Worm (Caenorhabditis elegans): ENCODE results near the gene F26F12.2.

The F26F12.2 gene

ce11 chrV:5831253-5831652 lies 7.2 kb downstream of the F26F12.2 start:
- TF ChIP-seq nfya-2 (GFP tag; IDR thresholded peaks at IDR 0.05) (no peak), akir-1 (GFP tag; optimal IDR thresholded peaks at IDR 0.05) (no peak)

- no peak for TF ChIP-seq efl-1 (GFP tag; optimal IDR thresholded peaks at IDR 0.05)
These were observed 11.8 kb downstream of the F26F12.2 start, which contains the start of gene let-418 for ce11 chrV:5826592-5826991. Gene let-418 (plus strand): TSS chrV:5826833.

DNA sequence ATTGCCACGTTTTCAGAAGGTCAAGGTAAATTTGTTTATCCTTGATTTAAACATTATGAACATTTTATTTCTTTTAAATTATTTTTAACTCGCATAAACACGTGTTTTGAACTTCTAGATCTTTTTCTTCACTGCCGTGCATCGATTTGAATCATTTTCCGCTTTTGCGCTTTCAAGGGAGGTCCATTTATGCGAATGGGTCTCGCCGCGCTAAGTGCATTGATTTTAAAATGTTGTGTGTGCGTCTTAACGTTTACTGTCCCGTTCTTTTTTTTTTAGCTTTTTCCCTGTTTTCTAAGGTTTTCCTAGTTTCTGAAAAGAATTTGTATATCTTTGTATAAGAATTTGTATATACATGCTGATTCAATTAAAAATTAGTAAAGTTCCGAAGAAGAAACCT lies 12.9 kb downstream of the F26F12.2 start:
- TF ChIP-seq lin-35 (GFP tag; optimal IDR thresholded peaks at IDR 0.05) (no peak), egrh-3 (GFP tag; IDR thresholded peaks at IDR 0.05) (no peak), ceh-91 (GFP tag; IDR thresholded peaks at IDR 0.05) (0 out of 2 replicates have a peak, but pooled peaks have one; percentile 37), lsl-1 (GFP tag; optimal IDR thresholded peaks at IDR 0.05) (peak; percentile 55), ets-4 (GFP tag; optimal IDR thresholded peaks at IDR 0.05) (no peak), efl-1 (GFP tag; optimal IDR thresholded peaks at IDR 0.05) (peak; percentile 19), mes-4 (tag; optimal IDR thresholded peaks at IDR 0.05) (no peak), attf-6 (GFP tag; IDR thresholded peaks at IDR 0.05) (no peak), madf-6 (GFP tag; IDR thresholded peaks at IDR 0.05) (0 out of 2 replicates have a peak, but pooled peaks have one; percentile 10), F39B2.1 (GFP tag; IDR thresholded peaks at IDR 0.05) (no peak), hrde-1 (tag; optimal IDR thresholded peaks at IDR 0.05; ENCODE audit: borderline replicate concordance) (no peak), snpc-4 (GFP tag; optimal IDR thresholded peaks at IDR 0.05) (no peak), snpc-4 (tag; optimal IDR thresholded peaks at IDR 0.05) (no peak), nhr-90 (tag; optimal IDR thresholded peaks at IDR 0.05) (no peak), F33H1.4 (GFP tag; IDR thresholded peaks at IDR 0.05) (peak; percentile 74)

ce11 chrV:5822968-5823367 lies 15.4 kb downstream of the F26F12.2 start:
- TF ChIP-seq rec-8 (tag; optimal IDR thresholded peaks at IDR 0.05) (no peak), cebp-1 (GFP tag; IDR thresholded peaks at IDR 0.05) (peak; percentile 61; the same call in 1 of the 2 replicates), cebp-1 (tag; optimal IDR thresholded peaks at IDR 0.05) (peak; percentile 87), him-1 (tag; optimal IDR thresholded peaks at IDR 0.05) (no peak), madf-3 (GFP tag; IDR thresholded peaks at IDR 0.05) (no peak), sptf-2 (GFP tag; optimal IDR thresholded peaks at IDR 0.05) (no peak), die-1 (tag; optimal IDR thresholded peaks at IDR 0.05) (peak; percentile 14), ama-1 (optimal IDR thresholded peaks at IDR 0.05) (no peak), ama-1 (GFP tag; optimal IDR thresholded peaks at IDR 0.05) (no peak), C06A6.2 (GFP tag; conservative IDR thresholded peaks at IDR 0.05) (no peak), pha-4 (tag; optimal IDR thresholded peaks at IDR 0.05) (no peak), cebp-2 (GFP tag; IDR thresholded peaks at IDR 0.05) (no peak), B0336.3 (GFP tag; IDR thresholded peaks at IDR 0.05) (no peak), ceh-91 (GFP tag; IDR thresholded peaks at IDR 0.05) (no peak), lag-1 (GFP tag; IDR thresholded peaks at IDR 0.05) (no peak), madf-6 (GFP tag; IDR thresholded peaks at IDR 0.05) (no peak), ztf-26 (tag; optimal IDR thresholded peaks at IDR 0.05) (peak; percentile 62), let-607 (tag; optimal IDR thresholded peaks at IDR 0.05) (no peak), F39B2.1 (GFP tag; IDR thresholded peaks at IDR 0.05) (no peak), somi-1 (GFP tag; optimal IDR thresholded peaks at IDR 0.05) (peak; percentile 67), lin-40 (tag; optimal IDR thresholded peaks at IDR 0.05) (peak; percentile 70), egl-18 (GFP tag; IDR thresholded peaks at IDR 0.05) (no peak), ztf-25 (GFP tag; IDR thresholded peaks at IDR 0.05) (no peak), K11D2.4 (GFP tag; IDR thresholded peaks at IDR 0.05) (0 out of 2 replicates have a peak, but pooled peaks have one; percentile 32), dpl-1 (GFP tag; optimal IDR thresholded peaks at IDR 0.05) (no peak), aptf-2 (GFP tag; conservative IDR thresholded peaks at IDR 0.05) (no peak), zim-3 (tag; optimal IDR thresholded peaks at IDR 0.05) (no peak), dox-1 (GFP tag; IDR thresholded peaks at IDR 0.05) (0 out of 2 replicates have a peak, but pooled peaks have one; percentile 16), rcor-1 (GFP tag; IDR thresholded peaks at IDR 0.05) (no peak), nhr-80 (tag; optimal IDR thresholded peaks at IDR 0.05) (peak; percentile 85), fkh-3 (tag; optimal IDR thresholded peaks at IDR 0.05) (no peak)
